Fruit fly (Drosophila melanogaster): ENCODE results near the gene CG7378.

dm6 chrX:18933442-18933841 is 33.2 kb downstream of the CG7378 start:
- TF ChIP-seq EcR (GFP tag; optimal IDR thresholded peaks at IDR 0.05) (no peak), pan (optimal IDR thresholded peaks at IDR 0.05) (no peak), usp (GFP tag; optimal IDR thresholded peaks at IDR 0.05) (no peak), Dll (optimal IDR thresholded peaks at IDR 0.05) (no peak), psq (optimal IDR thresholded peaks at IDR 0.05) (no peak), CG8478 (optimal IDR thresholded peaks at IDR 0.05) (no peak)
